Fruit fly (Drosophila melanogaster): ENCODE results near the gene CG44040.

The CG44040 gene

DNA sequence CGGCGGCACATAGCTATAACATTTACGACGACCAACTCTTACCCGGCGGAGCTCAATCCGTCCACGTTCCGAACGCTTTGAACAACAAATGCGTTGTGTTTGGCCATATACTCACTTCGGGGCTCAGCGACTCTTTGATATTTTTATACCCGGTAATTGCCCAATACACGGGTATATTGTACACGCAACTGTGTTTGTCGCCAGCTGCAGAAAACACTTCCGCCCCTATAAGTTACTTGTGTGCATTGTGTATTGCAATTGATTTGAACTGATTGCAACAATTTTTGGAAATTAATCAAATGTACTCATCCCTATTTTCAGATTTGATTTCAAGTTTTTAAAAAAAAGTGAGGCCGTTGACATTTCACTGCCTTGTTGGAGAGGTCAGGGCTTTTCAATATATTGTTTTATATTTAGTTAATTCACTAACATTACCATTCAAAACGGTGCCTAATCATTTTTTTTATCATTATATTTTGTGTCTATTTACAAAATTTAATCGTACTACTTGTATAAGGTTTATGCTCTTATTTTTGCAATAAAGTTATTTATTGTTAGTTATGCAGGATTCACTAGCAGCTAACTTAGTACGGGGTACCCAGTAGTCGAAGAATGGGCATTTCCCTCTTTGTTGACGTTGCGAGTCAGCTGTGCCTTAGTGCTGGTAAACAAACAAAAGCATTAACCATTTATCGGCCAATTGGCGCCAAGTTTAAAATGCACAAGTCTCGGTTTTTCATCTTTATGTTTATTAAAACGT is 22.9 kb downstream of the CG44040 start, which contains the start of gene Nagk (continued):
- TF ChIP-seq CG6808 (GFP tag; optimal IDR thresholded peaks at IDR 0.05) (no peak), salr (GFP tag; optimal IDR thresholded peaks at IDR 0.05) (no peak), CG3919 (GFP tag; optimal IDR thresholded peaks at IDR 0.05) (peak; percentile 76), CG11762 (GFP tag; optimal IDR thresholded peaks at IDR 0.05; ENCODE audit: insufficient read depth) (peak; percentile 46), CG6792 (GFP tag; optimal IDR thresholded peaks at IDR 0.05) (peak; percentile 63), fd85E (GFP tag; optimal IDR thresholded peaks at IDR 0.05) (no peak), CG8632 (GFP tag; optimal IDR thresholded peaks at IDR 0.05) (peak; percentile 67), CG11294 (GFP tag; IDR thresholded peaks at IDR 0.05) (no peak; the same call in 1 of the 2 replicates), Gug (GFP tag; IDR thresholded peaks at IDR 0.05) (no peak), Sox15 (GFP tag; optimal IDR thresholded peaks at IDR 0.05) (peak; percentile 40)

- no peak for TF ChIP-seq Eip78C (GFP tag)
- TF ChIP-seq Smox (GFP tag; optimal IDR thresholded peaks at IDR 0.05), result no peak
- TF ChIP-seq Blimp-1 (GFP tag; optimal IDR thresholded peaks at IDR 0.05), result peak; percentile 92
- no peak for TF ChIP-seq CG1621 (tag; optimal IDR thresholded peaks at IDR 0.05)
- TF ChIP-seq ss (GFP tag; optimal IDR thresholded peaks at IDR 0.05), result no peak
- no peak for TF ChIP-seq fd59A (GFP tag; optimal IDR thresholded peaks at IDR 0.05)
- no peak for TF ChIP-seq dac (GFP tag; optimal IDR thresholded peaks at IDR 0.05)
Observed at dm6 chr3R:15345198-15346017, 25.2 kb downstream of the CG44040 start.

- TF ChIP-seq CG16779 (tag; optimal IDR thresholded peaks at IDR 0.05) (no peak), esn (GFP tag; optimal IDR thresholded peaks at IDR 0.05) (peak; percentile 9), dsx (GFP tag; optimal IDR thresholded peaks at IDR 0.05; ENCODE audit: poor library complexity, severe bottlenecking) (peak; percentile 91)
Observed at dm6 chr3R:15346018-15346383, 25.8 kb downstream of the CG44040 start, which contains the start of the genes Surf4 and CG31301. Gene Surf4 (minus strand): TSS chr3R:15346176. Gene CG31301 (plus strand): TSS chr3R:15346205.

DNA sequence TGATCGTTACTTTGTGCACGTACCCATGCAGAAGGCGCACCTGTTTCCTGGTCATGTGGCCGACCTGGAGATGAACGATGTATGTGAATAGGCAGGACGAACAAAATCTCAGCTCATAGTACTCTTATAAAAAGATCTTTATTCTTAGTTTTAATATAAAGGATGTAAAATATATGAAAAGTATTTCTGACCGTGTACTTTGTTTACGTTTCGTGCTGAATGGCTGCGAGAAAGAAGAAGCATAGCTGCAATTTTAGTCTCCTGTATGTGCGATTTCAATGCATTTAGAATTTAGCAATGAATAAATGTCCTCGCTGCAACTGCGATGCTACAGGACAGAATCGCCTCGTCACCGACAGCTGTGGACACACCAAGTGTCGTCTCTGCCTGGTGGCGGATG is 27.6 kb downstream of the CG44040 start, which contains the start of the genes CG42726 and CG42727:
CG42726 (plus strand) TSS at position 227 of the 400 bp plus-strand sequence.
CG42727 (plus strand) TSS at position 227 of the 400 bp plus-strand sequence.
- TF ChIP-seq dsx (GFP tag; optimal IDR thresholded peaks at IDR 0.05; ENCODE audit: poor library complexity, severe bottlenecking) (no peak), CG8632 (GFP tag; optimal IDR thresholded peaks at IDR 0.05) (peak; percentile 22), CG10669 (GFP tag; optimal IDR thresholded peaks at IDR 0.05) (peak; percentile 24), OdsH (GFP tag; optimal IDR thresholded peaks at IDR 0.05) (no peak), CG1621 (tag; optimal IDR thresholded peaks at IDR 0.05) (no peak), lz (GFP tag; optimal IDR thresholded peaks at IDR 0.05) (peak; percentile 48), fd85E (GFP tag; optimal IDR thresholded peaks at IDR 0.05) (no peak), CG11762 (GFP tag; optimal IDR thresholded peaks at IDR 0.05; ENCODE audit: insufficient read depth) (peak; percentile 10), eg (GFP tag; IDR thresholded peaks at IDR 0.05) (peak; percentile 56; the same call in 1 of the 3 replicates), cyc (GFP tag; optimal IDR thresholded peaks at IDR 0.05) (peak; percentile 34), fkh (GFP tag; optimal IDR thresholded peaks at IDR 0.05) (no peak), achi (GFP tag; optimal IDR thresholded peaks at IDR 0.05) (peak; percentile 30), CG3919 (GFP tag; optimal IDR thresholded peaks at IDR 0.05) (no peak), Sox15 (GFP tag; optimal IDR thresholded peaks at IDR 0.05) (peak; percentile 13), Gug (GFP tag; IDR thresholded peaks at IDR 0.05) (no peak), CG9139 (GFP tag; optimal IDR thresholded peaks at IDR 0.05) (no peak), Hr4 (GFP tag; optimal IDR thresholded peaks at IDR 0.05) (no peak), fd59A (GFP tag; optimal IDR thresholded peaks at IDR 0.05) (no peak), topi (GFP tag; optimal IDR thresholded peaks at IDR 0.05) (peak; percentile 44), CG4318 (GFP tag; optimal IDR thresholded peaks at IDR 0.05) (no peak), CG11902 (GFP tag; optimal IDR thresholded peaks at IDR 0.05) (no peak), Sox102F (GFP tag; optimal IDR thresholded peaks at IDR 0.05) (no peak), CG6276 (GFP tag; optimal IDR thresholded peaks at IDR 0.05) (no peak), CG31627 (GFP tag; optimal IDR thresholded peaks at IDR 0.05) (peak; percentile 42), acj6 (GFP tag; optimal IDR thresholded peaks at IDR 0.05) (no peak), CG6792 (GFP tag; optimal IDR thresholded peaks at IDR 0.05) (peak; percentile 44), pdm3 (GFP tag; optimal IDR thresholded peaks at IDR 0.05) (no peak), CG6854 (GFP tag; optimal IDR thresholded peaks at IDR 0.05) (no peak), Hr39 (GFP tag; optimal IDR thresholded peaks at IDR 0.05) (no peak), CG16779 (tag; optimal IDR thresholded peaks at IDR 0.05) (no peak), CG7368 (GFP tag; optimal IDR thresholded peaks at IDR 0.05) (no peak), CG10631 (GFP tag; optimal IDR thresholded peaks at IDR 0.05) (peak; percentile 47)
